Worm (Caenorhabditis elegans) whole organism, late embryonic: ENCODE data around the gene tat-6.

Experiments used
- C38D4.7 ChIP-seq: fragments of 200-800 bp; sonication (Bioruptor generic); optimal IDR thresholded peaks from 2 replicates; lab custom pipeline; 2018; ENCODE audit warnings: mild to moderate bottlenecking, missing genetic modification characterization, moderate library complexity, missing compliant biosample characterization
- K09A11.1 ChIP-seq: sonication (generic microtip); optimal IDR thresholded peaks from 2 replicates; lab custom pipeline; 2017; ENCODE audit warnings: antibody characterized with exemption, mild to moderate bottlenecking, missing genetic modification characterization, missing compliant biosample characterization; ENCODE audit not compliant: insufficient read depth
- T23F11.4 ChIP-seq: fragments of 200-800 bp; sonication (Bioruptor generic); optimal IDR thresholded peaks from 2 replicates; lab custom pipeline; 2018; ENCODE audit warnings: mild to moderate bottlenecking, missing genetic modification characterization, missing compliant biosample characterization
- Y22D7AL.16 ChIP-seq: sonication (generic microtip); optimal IDR thresholded peaks from 2 replicates; lab custom pipeline; 2016; ENCODE audit warnings: missing genetic modification characterization, missing compliant biosample characterization
- ahr-1 ChIP-seq: sonication (generic microtip); optimal IDR thresholded peaks from 2 replicates; lab custom pipeline; 2016; ENCODE audit warnings: missing genetic modification characterization, missing compliant biosample characterization
- ceh-18 ChIP-seq: sonication (generic microtip); optimal IDR thresholded peaks from 2 replicates; lab custom pipeline; 2016; ENCODE audit warnings: missing genetic modification characterization, missing compliant biosample characterization
- ceh-19 ChIP-seq: fragments of 200-800 bp; sonication (Bioruptor generic); optimal IDR thresholded peaks from 2 replicates; lab custom pipeline; 2018; ENCODE audit warnings: mild to moderate bottlenecking, missing genetic modification characterization, missing compliant biosample characterization
- ceh-22 ChIP-seq: sonication (generic microtip); optimal IDR thresholded peaks from 2 replicates; lab custom pipeline; 2017; ENCODE audit warnings: missing biosample characterization, missing genetic modification characterization
- ceh-30 ChIP-seq: fragments of 150-350 bp; optimal IDR thresholded peaks from 2 replicates; lab custom pipeline; 2014; ENCODE audit warnings: missing biosample characterization, missing genetic modification characterization
- ceh-34 ChIP-seq: sonication (generic microtip); optimal IDR thresholded peaks from 2 replicates; lab custom pipeline; 2016; ENCODE audit warnings: mild to moderate bottlenecking, missing genetic modification characterization, missing compliant biosample characterization
- ceh-45 ChIP-seq: fragments of 200-800 bp; sonication (Bioruptor generic); IDR thresholded peaks from 2 replicates; pipeline ENCODE4 v1.3.6; 2022; ENCODE audit warnings: missing genetic modification reagents, missing genetic modification characterization, missing compliant biosample characterization
- ceh-48 ChIP-seq: sonication (generic microtip); optimal IDR thresholded peaks from 2 replicates; lab custom pipeline; 2016; ENCODE audit warnings: missing genetic modification characterization, inconsistent platforms, missing compliant biosample characterization
- dmd-4 ChIP-seq: sonication (generic microtip); optimal IDR thresholded peaks from 2 replicates; lab custom pipeline; 2016; ENCODE audit warnings: borderline replicate concordance, missing genetic modification characterization, missing compliant biosample characterization
- dve-1 ChIP-seq: sonication (generic microtip); optimal IDR thresholded peaks from 2 replicates; lab custom pipeline; 2017; ENCODE audit warnings: antibody characterized with exemption, mild to moderate bottlenecking, missing genetic modification characterization, missing compliant biosample characterization
- elt-2 ChIP-seq: sonication (generic microtip); optimal IDR thresholded peaks from 2 replicates; lab custom pipeline; 2016; ENCODE audit warnings: missing genetic modification reagents, missing genetic modification characterization, missing compliant biosample characterization
- elt-4 ChIP-seq: sonication (generic microtip); optimal IDR thresholded peaks from 2 replicates; lab custom pipeline; 2016; ENCODE audit warnings: missing genetic modification characterization, missing compliant biosample characterization
- ets-4 ChIP-seq: sonication (generic microtip); optimal IDR thresholded peaks from 2 replicates; lab custom pipeline; 2016; ENCODE audit warnings: missing genetic modification characterization, missing compliant biosample characterization
- fax-1 ChIP-seq: sonication (generic microtip); optimal IDR thresholded peaks from 2 replicates; lab custom pipeline; 2016; ENCODE audit warnings: missing genotype, missing genetic modification characterization, missing compliant biosample characterization
- hlh-13 ChIP-seq: fragments of 200-800 bp; sonication (Bioruptor generic); optimal IDR thresholded peaks from 2 replicates; lab custom pipeline; 2018; ENCODE audit warnings: mild to moderate bottlenecking, missing genetic modification characterization, missing compliant biosample characterization
- hlh-15 ChIP-seq: sonication (generic microtip); optimal IDR thresholded peaks from 2 replicates; lab custom pipeline; 2016; ENCODE audit warnings: missing genetic modification characterization, missing compliant biosample characterization
- hlh-30 ChIP-seq: sonication (generic microtip); optimal IDR thresholded peaks from 2 replicates; lab custom pipeline; 2017; ENCODE audit warnings: antibody characterized with exemption, missing genetic modification characterization, missing compliant biosample characterization; ENCODE audit not compliant: insufficient read depth
- hlh-8 ChIP-seq: sonication (generic microtip); optimal IDR thresholded peaks from 2 replicates; lab custom pipeline; 2016; ENCODE audit warnings: missing genotype, missing genetic modification characterization, missing compliant biosample characterization
- lim-6 ChIP-seq: sonication (generic microtip); optimal IDR thresholded peaks from 2 replicates; lab custom pipeline; 2016; ENCODE audit warnings: missing genetic modification characterization, missing compliant biosample characterization
- lin-11 ChIP-seq: fragments of 200-800 bp; sonication (Bioruptor generic); optimal IDR thresholded peaks from 2 replicates; lab custom pipeline; 2018; ENCODE audit warnings: mild to moderate bottlenecking, missing genetic modification characterization, missing compliant biosample characterization
- madf-2 ChIP-seq: sonication (generic microtip); optimal IDR thresholded peaks from 2 replicates; lab custom pipeline; 2017; ENCODE audit warnings: missing genetic modification characterization, missing compliant biosample characterization
- nfya-1 ChIP-seq: sonication (generic microtip); optimal IDR thresholded peaks from 2 replicates; lab custom pipeline; 2017; ENCODE audit warnings: missing genetic modification characterization, mild to moderate bottlenecking, missing compliant biosample characterization, antibody characterized with exemption, moderate library complexity
- npax-4 ChIP-seq: sonication (generic microtip); optimal IDR thresholded peaks from 2 replicates; lab custom pipeline; 2016; ENCODE audit warnings: missing genetic modification characterization, missing compliant biosample characterization
- odd-2 ChIP-seq: sonication (generic microtip); optimal IDR thresholded peaks from 2 replicates; lab custom pipeline; 2017; ENCODE audit warnings: antibody characterized with exemption, mild to moderate bottlenecking, missing genetic modification characterization, missing compliant biosample characterization
- pag-3 ChIP-seq: sonication (generic microtip); optimal IDR thresholded peaks from 2 replicates; lab custom pipeline; 2016; ENCODE audit warnings: missing compliant biosample characterization, missing genetic modification characterization, borderline replicate concordance
- pat-9 ChIP-seq: fragments of 200-800 bp; sonication (Bioruptor generic); optimal IDR thresholded peaks from 2 replicates; lab custom pipeline; 2018; ENCODE audit warnings: mild to moderate bottlenecking, missing genetic modification characterization, moderate library complexity, missing compliant biosample characterization
- pax-1 ChIP-seq: fragments of 150-350 bp; optimal IDR thresholded peaks from 2 replicates; lab custom pipeline; 2014; ENCODE audit warnings: missing biosample characterization, missing genetic modification characterization
- pha-2 ChIP-seq: sonication (generic microtip); optimal IDR thresholded peaks from 2 replicates; lab custom pipeline; 2017; ENCODE audit warnings: mild to moderate bottlenecking, missing genetic modification characterization, missing compliant biosample characterization
- pha-4 ChIP-seq: fragments of 150-350 bp; optimal IDR thresholded peaks from 2 replicates; lab custom pipeline; 2018; ENCODE audit warnings: missing biosample characterization, missing genetic modification reagents, missing genetic modification characterization
- pqm-1 ChIP-seq: sonication (generic microtip); optimal IDR thresholded peaks from 2 replicates; lab custom pipeline; 2016; ENCODE audit warnings: missing genetic modification characterization, missing compliant biosample characterization
- rnt-1 ChIP-seq: sonication (generic microtip); optimal IDR thresholded peaks from 2 replicates; lab custom pipeline; 2016; ENCODE audit warnings: missing genetic modification characterization, missing compliant biosample characterization
- sdc-2 ChIP-seq: sonication (generic microtip); optimal IDR thresholded peaks from 2 replicates; lab custom pipeline; 2016; ENCODE audit warnings: missing genotype, missing genetic modification characterization, missing compliant biosample characterization
- sox-4 ChIP-seq: sonication (generic microtip); optimal IDR thresholded peaks from 2 replicates; lab custom pipeline; 2017; ENCODE audit warnings: mild to moderate bottlenecking, missing genetic modification characterization, inconsistent platforms, missing compliant biosample characterization
- tbx-2 ChIP-seq: sonication (generic microtip); optimal IDR thresholded peaks from 2 replicates; lab custom pipeline; 2016; ENCODE audit warnings: missing genetic modification characterization, missing compliant biosample characterization
- unc-55 ChIP-seq: sonication (generic microtip); optimal IDR thresholded peaks from 2 replicates; lab custom pipeline; 2017; ENCODE audit warnings: missing biosample characterization, missing genetic modification reagents, missing genetic modification characterization
- unc-86 ChIP-seq: sonication (generic microtip); optimal IDR thresholded peaks from 2 replicates; lab custom pipeline; 2016; ENCODE audit warnings: missing genetic modification characterization, missing compliant biosample characterization
- ztf-16 ChIP-seq: sonication (generic microtip); optimal IDR thresholded peaks from 2 replicates; lab custom pipeline; 2017; ENCODE audit warnings: missing genetic modification characterization, missing compliant biosample characterization

Gene tat-6

DNA sequence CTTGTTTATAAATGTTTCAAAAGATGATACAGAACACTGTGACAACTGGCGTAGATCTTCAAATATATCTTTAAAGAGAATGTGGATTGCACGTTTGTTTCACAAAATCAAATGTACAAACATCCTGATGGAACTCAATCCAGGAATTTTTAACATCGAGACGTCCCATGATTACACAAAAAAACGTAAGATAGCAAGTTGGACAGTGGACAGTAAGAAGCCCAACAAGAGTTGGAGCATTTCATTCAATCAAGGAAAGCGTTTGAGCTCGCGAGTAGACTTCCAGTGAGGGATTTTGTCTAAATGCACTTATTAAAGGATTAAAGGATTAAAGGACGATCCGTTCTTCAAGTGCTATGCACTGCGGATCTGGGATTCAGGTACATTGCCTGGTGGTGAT lies 30.3 kb downstream of the tat-6 start, which contains the start of gene C36C5.12:
Gene C36C5.12, minus strand, starts transcription at position 101 of the 400 bp plus-strand sequence.
- TF ChIP-seq ets-4 (tag; lab: Kevin White, UChicago): no peak
- TF ChIP-seq ceh-48 (tag; lab: Kevin White, UChicago): no peak
- TF ChIP-seq sdc-2 (tag; lab: Kevin White, UChicago): no peak
- TF ChIP-seq pqm-1 (tag; lab: Kevin White, UChicago): no peak
- TF ChIP-seq, all 69 proteins: peak for 0

DNA sequence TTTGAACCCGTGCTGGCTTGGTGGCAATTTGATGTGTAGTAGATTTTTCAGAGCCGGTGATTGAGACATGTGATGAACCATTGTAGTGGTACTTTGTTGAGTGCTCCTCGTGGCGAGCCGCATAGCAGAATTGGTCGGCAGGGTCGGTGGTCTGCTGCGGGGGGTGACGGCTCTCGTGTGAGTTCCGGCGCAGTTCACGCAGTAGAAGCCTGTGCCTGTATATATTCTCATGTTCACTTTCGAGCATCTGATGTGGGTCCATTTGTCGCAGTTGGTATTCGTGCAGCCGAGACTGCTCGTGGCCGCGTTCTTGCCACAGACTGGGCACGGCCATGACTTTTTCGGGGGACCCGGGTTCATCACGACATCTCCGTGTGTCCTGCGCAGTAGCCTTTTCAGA lies 33.4 kb downstream of the tat-6 start:
- TF ChIP-seq pha-4 (tag; lab: Kevin White, UChicago) (no peak), pag-3 (tag; lab: Kevin White, UChicago) (no peak), ceh-48 (tag; lab: Kevin White, UChicago) (no peak), dmd-4 (tag; lab: Kevin White, UChicago) (no peak), elt-4 (tag; lab: Kevin White, UChicago) (no peak), ceh-34 (tag; lab: Kevin White, UChicago) (no peak), ceh-45 (GFP tag; lab: Robert Waterston, UW) (no peak), nfya-1 (tag; lab: Kevin White, UChicago) (no peak), K09A11.1 (tag; lab: Kevin White, UChicago) (no peak), elt-2 (no peak), hlh-15 (tag; lab: Kevin White, UChicago) (no peak), npax-4 (tag; lab: Kevin White, UChicago) (no peak), tbx-2 (tag; lab: Kevin White, UChicago) (no peak), T23F11.4 (GFP tag; lab: Kevin White, UChicago) (no peak), odd-2 (no peak), hlh-30 (tag; lab: Kevin White, UChicago) (no peak)

DNA sequence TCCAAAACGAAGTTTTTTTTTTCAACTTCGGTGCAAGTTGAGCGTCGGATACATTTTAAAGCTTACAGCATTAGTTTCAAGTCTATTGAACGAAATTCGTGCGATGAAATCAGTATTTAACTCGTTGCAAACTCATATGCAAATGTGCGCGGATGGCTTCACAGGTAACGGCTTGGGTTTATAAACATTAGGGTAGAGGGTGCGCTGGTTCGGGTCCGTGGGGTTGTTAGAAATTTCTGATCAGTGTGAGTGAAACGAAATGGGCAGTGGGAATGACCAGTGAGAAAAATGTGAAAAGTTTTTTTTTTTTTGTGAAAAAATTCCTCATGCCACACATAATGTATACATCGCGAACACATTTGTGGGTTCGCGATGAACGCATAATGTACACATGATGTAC lies 34.2 kb downstream of the tat-6 start:
- TF ChIP-seq pag-3 (tag; lab: Kevin White, UChicago): no peak
- no peak for TF ChIP-seq ceh-22 (tag; lab: Kevin White, UChicago)
- no peak for TF ChIP-seq Y22D7AL.16
- TF ChIP-seq pax-1: no peak
- TF ChIP-seq lin-11: no peak
- no peak for TF ChIP-seq unc-55 (GFP tag; lab: Kevin White, UChicago)
- TF ChIP-seq ceh-48 (tag; lab: Kevin White, UChicago): no peak
- no peak for TF ChIP-seq ztf-16 (tag; lab: Kevin White, UChicago)
- no peak for TF ChIP-seq unc-86 (tag; lab: Kevin White, UChicago)

DNA sequence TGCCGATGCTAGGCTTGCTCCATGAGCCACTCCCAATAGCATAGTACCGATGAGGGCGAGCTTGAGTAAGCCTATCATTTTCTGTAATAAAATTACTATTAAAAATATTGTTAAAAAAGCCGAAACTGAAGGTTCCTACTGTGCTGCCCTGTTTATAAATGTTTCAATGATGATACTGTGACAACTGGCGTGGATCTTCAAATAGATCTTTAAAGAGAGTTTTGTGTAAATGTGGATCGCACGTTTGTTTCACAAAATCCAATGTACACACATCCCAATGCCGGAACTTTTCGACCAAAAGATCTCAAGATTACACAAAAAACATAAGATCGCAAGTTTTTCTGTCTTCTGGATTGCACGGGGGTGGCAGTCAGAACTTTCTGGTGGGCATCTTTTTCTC lies 36.5 kb downstream of the tat-6 start, which contains the start of gene C36C5.14:
Gene C36C5.14, minus strand, starts transcription at position 101 of the 400 bp plus-strand sequence.
- TF ChIP-seq madf-2 (tag; lab: Kevin White, UChicago) (no peak), lim-6 (tag; lab: Kevin White, UChicago) (no peak), ceh-45 (GFP tag; lab: Robert Waterston, UW) (no peak), unc-55 (GFP tag; lab: Kevin White, UChicago) (no peak), elt-4 (tag; lab: Kevin White, UChicago) (no peak), rnt-1 (tag; lab: Kevin White, UChicago) (no peak), sdc-2 (tag; lab: Kevin White, UChicago) (no peak)

DNA sequence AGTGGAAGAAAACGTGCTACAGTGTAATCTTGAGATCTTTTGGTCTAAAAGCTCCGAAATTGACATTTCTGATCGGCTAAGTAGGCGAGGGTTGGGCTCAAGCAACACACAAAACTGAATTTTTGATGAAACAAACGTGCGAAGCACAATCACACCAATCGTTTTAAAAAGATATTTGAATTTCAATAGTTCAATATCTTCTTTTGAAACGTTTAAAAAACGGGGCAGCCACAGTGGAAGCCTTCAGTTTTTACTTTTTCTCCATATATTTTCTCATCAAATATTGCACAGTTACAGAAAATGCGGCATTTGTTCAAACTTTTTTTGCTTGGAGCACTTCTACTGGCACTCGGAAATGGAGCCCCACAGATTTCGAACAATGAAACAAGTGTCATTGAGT lies 37.4 kb downstream of the tat-6 start, which contains the start of gene C36C5.4:
Gene C36C5.4, plus strand, starts transcription at position 301 of the 400 bp plus-strand sequence.
- no peak for TF ChIP-seq sox-4 (tag; lab: Kevin White, UChicago)

DNA sequence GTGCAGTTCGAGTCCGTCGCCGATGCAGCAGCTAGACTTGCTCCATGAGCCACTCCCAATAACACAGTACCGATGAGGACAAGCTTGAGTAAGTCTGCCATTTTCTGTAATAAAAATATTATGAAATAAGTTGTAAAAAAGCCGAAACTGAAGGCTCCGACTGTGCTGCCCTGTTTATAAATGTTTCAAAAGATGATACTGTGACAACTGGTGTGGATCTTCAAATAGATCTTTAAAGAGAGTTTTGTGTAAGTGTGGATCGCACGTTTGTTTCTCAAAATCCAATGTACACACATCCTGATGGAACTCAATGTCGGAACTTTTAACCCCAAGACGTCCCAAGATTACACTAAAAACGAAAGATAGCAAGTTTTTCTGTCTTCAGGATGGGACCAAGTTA lies 39.7 kb downstream of the tat-6 start, which contains the start of gene C36C5.15:
Gene C36C5.15, minus strand, starts transcription at position 101 of the 400 bp plus-strand sequence.
- TF ChIP-seq fax-1: no peak
- no peak for TF ChIP-seq pha-2 (tag; lab: Kevin White, UChicago)
- TF ChIP-seq hlh-8: no peak
- no peak for TF ChIP-seq ceh-30 (tag; lab: Kevin White, UChicago)
- no peak for TF ChIP-seq sox-4 (tag; lab: Kevin White, UChicago)
- no peak for TF ChIP-seq nfya-1 (tag; lab: Kevin White, UChicago)
- TF ChIP-seq tbx-2 (tag; lab: Kevin White, UChicago): no peak
- no peak for TF ChIP-seq ahr-1
- TF ChIP-seq pat-9: no peak
- TF ChIP-seq hlh-13 (GFP tag; lab: Kevin White, UChicago): no peak
- TF ChIP-seq T23F11.4 (GFP tag; lab: Kevin White, UChicago): no peak
- no peak for TF ChIP-seq hlh-30 (tag; lab: Kevin White, UChicago)
- TF ChIP-seq C38D4.7 (GFP tag; lab: Kevin White, UChicago): no peak
- TF ChIP-seq dve-1: no peak
- TF ChIP-seq pax-1: no peak
- no peak for TF ChIP-seq ceh-18
- no peak for TF ChIP-seq unc-55 (GFP tag; lab: Kevin White, UChicago)
- TF ChIP-seq ceh-19: no peak
